Fruit fly (Drosophila melanogaster): ENCODE data around the gene CG12379.

Gene CG12379

DNA sequence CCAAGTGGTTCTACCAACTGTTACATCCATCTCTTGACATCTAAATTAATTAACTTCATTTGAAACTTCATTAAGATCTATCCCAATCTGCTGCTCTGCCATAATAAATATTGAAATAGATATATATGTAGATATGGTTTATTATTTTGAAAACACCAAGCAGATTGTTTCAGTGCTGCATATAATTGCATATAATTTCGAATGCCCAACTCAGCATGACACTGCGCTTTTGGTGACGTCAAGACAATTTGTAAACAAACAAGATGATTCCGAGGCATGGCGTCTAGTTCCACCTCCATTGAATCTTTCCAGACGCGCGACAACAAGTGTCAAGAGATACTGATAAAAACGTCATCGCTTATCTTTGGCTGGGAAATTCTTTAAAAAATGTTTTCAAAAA lies 7.1 kb upstream of the CG12379 start:
- TF ChIP-seq svp (GFP tag): peak; percentile 47
- 0 out of 2 replicates have a peak, but pooled peaks have one; percentile 6 for TF ChIP-seq CG15336 (GFP tag; IDR thresholded peaks at IDR 0.05)
- TF ChIP-seq fd85E (GFP tag; optimal IDR thresholded peaks at IDR 0.05): no peak

DNA sequence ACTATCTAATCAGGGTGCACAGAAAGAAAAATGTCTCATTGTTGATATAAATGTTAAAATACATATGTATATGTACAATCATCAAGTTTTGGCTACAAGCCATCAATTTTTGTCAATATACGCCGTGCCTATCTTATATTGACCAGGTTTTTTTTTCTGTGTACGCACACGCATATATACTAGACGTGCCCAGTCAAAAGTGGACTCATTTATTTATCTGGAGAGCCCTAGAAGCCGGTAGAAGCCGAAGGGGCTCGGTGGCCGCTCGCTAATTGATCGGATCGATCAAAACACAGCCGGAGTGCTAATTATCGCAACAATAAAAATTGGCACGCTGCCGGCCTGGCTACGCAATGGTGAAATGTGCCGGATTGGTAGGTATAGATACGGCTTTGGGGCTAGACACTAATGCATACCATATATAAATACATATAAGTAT lies 6.5 kb upstream of the CG12379 start:
- TF ChIP-seq Sox14 (GFP tag; optimal IDR thresholded peaks at IDR 0.05): peak; percentile 63
- peak; percentile 60 for TF ChIP-seq Hr39 (GFP tag; optimal IDR thresholded peaks at IDR 0.05)
- TF ChIP-seq CG15336 (GFP tag; IDR thresholded peaks at IDR 0.05): peak; percentile 57
- no peak for TF ChIP-seq spab (GFP tag; optimal IDR thresholded peaks at IDR 0.05)
- TF ChIP-seq CG32006 (GFP tag; optimal IDR thresholded peaks at IDR 0.05): peak; percentile 53
- TF ChIP-seq CG6276 (GFP tag; optimal IDR thresholded peaks at IDR 0.05): no peak
- no peak for TF ChIP-seq fd59A (GFP tag; optimal IDR thresholded peaks at IDR 0.05)
- peak; percentile 83 for TF ChIP-seq Eip78C (GFP tag)
- no peak for TF ChIP-seq ss (GFP tag; optimal IDR thresholded peaks at IDR 0.05)
- TF ChIP-seq Lpt (GFP tag; optimal IDR thresholded peaks at IDR 0.05): peak; percentile 18
- peak; percentile 50 for TF ChIP-seq acj6 (GFP tag; optimal IDR thresholded peaks at IDR 0.05)
- peak; percentile 10 for TF ChIP-seq CG3032 (tag; optimal IDR thresholded peaks at IDR 0.05)
- TF ChIP-seq Eip93F (GFP tag; optimal IDR thresholded peaks at IDR 0.05): peak; percentile 46
- peak; percentile 50 for TF ChIP-seq Hr4 (GFP tag; optimal IDR thresholded peaks at IDR 0.05)
- TF ChIP-seq CG4318 (GFP tag; optimal IDR thresholded peaks at IDR 0.05): no peak
- TF ChIP-seq CG1621 (tag; optimal IDR thresholded peaks at IDR 0.05): peak; percentile 21
- peak; percentile 66 for TF ChIP-seq Met (GFP tag; optimal IDR thresholded peaks at IDR 0.05)
- peak; percentile 15; the same call in 1 of the 2 replicates for TF ChIP-seq CG11294 (GFP tag; IDR thresholded peaks at IDR 0.05)
- peak; percentile 4 for TF ChIP-seq dsx (GFP tag; optimal IDR thresholded peaks at IDR 0.05; ENCODE audit: poor library complexity, severe bottlenecking)
- peak; percentile 52 for TF ChIP-seq Ets21C (GFP tag; optimal IDR thresholded peaks at IDR 0.05)
- peak; percentile 40 for TF ChIP-seq achi (GFP tag; optimal IDR thresholded peaks at IDR 0.05)
- TF ChIP-seq pdm3 (GFP tag; optimal IDR thresholded peaks at IDR 0.05): peak; percentile 62
- peak; percentile 43 for TF ChIP-seq CG8632 (GFP tag; optimal IDR thresholded peaks at IDR 0.05)
- TF ChIP-seq CG34406 (GFP tag; optimal IDR thresholded peaks at IDR 0.05): peak; percentile 36
- no peak for TF ChIP-seq Sox15 (GFP tag; optimal IDR thresholded peaks at IDR 0.05)
- peak; percentile 68 for TF ChIP-seq fkh (GFP tag; optimal IDR thresholded peaks at IDR 0.05)
- TF ChIP-seq svp (GFP tag): peak; percentile 87
- TF ChIP-seq Smox (GFP tag; optimal IDR thresholded peaks at IDR 0.05): peak; percentile 60
- TF ChIP-seq CG6854 (GFP tag; optimal IDR thresholded peaks at IDR 0.05): no peak
- TF ChIP-seq dac (GFP tag; optimal IDR thresholded peaks at IDR 0.05): no peak
- peak; percentile 25 for TF ChIP-seq CG10631 (GFP tag; optimal IDR thresholded peaks at IDR 0.05)
- TF ChIP-seq CG3919 (GFP tag; optimal IDR thresholded peaks at IDR 0.05): no peak
- TF ChIP-seq Ets96B (tag; optimal IDR thresholded peaks at IDR 0.05): peak; percentile 39
- no peak for TF ChIP-seq CG6808 (GFP tag; optimal IDR thresholded peaks at IDR 0.05)
- TF ChIP-seq CG7368 (GFP tag; optimal IDR thresholded peaks at IDR 0.05): no peak
- no peak for TF ChIP-seq salr (GFP tag; optimal IDR thresholded peaks at IDR 0.05)
- TF ChIP-seq Eip75B (GFP tag; optimal IDR thresholded peaks at IDR 0.05): peak; percentile 36
- TF ChIP-seq CG9139 (GFP tag; optimal IDR thresholded peaks at IDR 0.05): no peak
- peak; percentile 56 for TF ChIP-seq Sox102F (GFP tag; optimal IDR thresholded peaks at IDR 0.05)
- peak; percentile 48 for TF ChIP-seq CG31627 (GFP tag; optimal IDR thresholded peaks at IDR 0.05)
- TF ChIP-seq vri (GFP tag; optimal IDR thresholded peaks at IDR 0.05): peak; percentile 85
- TF ChIP-seq net (GFP tag; optimal IDR thresholded peaks at IDR 0.05): no peak
- TF ChIP-seq fd85E (GFP tag; optimal IDR thresholded peaks at IDR 0.05): no peak
- TF ChIP-seq CG6792 (GFP tag; optimal IDR thresholded peaks at IDR 0.05): peak; percentile 45
- no peak for TF ChIP-seq CG10669 (GFP tag; optimal IDR thresholded peaks at IDR 0.05)
- peak; percentile 69 for TF ChIP-seq CG6163 (GFP tag; IDR thresholded peaks at IDR 0.05)
- TF ChIP-seq CG16779 (tag; optimal IDR thresholded peaks at IDR 0.05): no peak
- no peak for TF ChIP-seq CG8319 (GFP tag; optimal IDR thresholded peaks at IDR 0.05)
- TF ChIP-seq cyc (GFP tag; optimal IDR thresholded peaks at IDR 0.05): peak; percentile 45
- TF ChIP-seq Blimp-1 (GFP tag; optimal IDR thresholded peaks at IDR 0.05): no peak

Data from whole organism, prepupa.